Worm (Caenorhabditis elegans): ENCODE data around the gene kin-5.
A peak's percentile ranks its signal among the peaks of the same experiment; 100 is the strongest.

- no peak for TF ChIP-seq elt-2 (tag; optimal IDR thresholded peaks at IDR 0.05)
- TF ChIP-seq pqm-1 (tag; optimal IDR thresholded peaks at IDR 0.05) = no peak
- peak; percentile 8 for TF ChIP-seq xbp-1 (tag; optimal IDR thresholded peaks at IDR 0.05)
- no peak for TF ChIP-seq snpc-4 (tag; optimal IDR thresholded peaks at IDR 0.05)
- TF ChIP-seq nhr-90 (tag; optimal IDR thresholded peaks at IDR 0.05; ENCODE audit: poor library complexity) = peak; percentile 28
- no peak for TF ChIP-seq skn-1 (tag; optimal IDR thresholded peaks at IDR 0.05)
- no peak for TF ChIP-seq nhr-12 (tag; optimal IDR thresholded peaks at IDR 0.05)
- no peak for TF ChIP-seq mep-1 (tag; optimal IDR thresholded peaks at IDR 0.05)
- TF ChIP-seq mdl-1 (tag; optimal IDR thresholded peaks at IDR 0.05) = no peak
Measured at ce11 chrIV:9994895-9995394, 26.0 kb upstream of the kin-5 start, which contains the start of gene uba-1.

Data from whole organism, L1 larva.